Worm (Caenorhabditis elegans): ENCODE measurements around the gene ZK1240.2.

- TF ChIP-seq lir-3 (tag; optimal IDR thresholded peaks at IDR 0.05) (no peak), lin-13 (GFP tag; optimal IDR thresholded peaks at IDR 0.05) (no peak)
These were observed 30.6 kb upstream of the ZK1240.2 start for ce11 chrII:2292549-2292948.

All from whole organism, L4 larva.